Worm (Caenorhabditis elegans) whole organism, young adult: ENCODE results near the gene C03F11.2.

Experiments used
- pha-4 ChIP-seq: fragments of 150-350 bp; sonication (generic microtip); optimal IDR thresholded peaks from 2 replicates; lab custom pipeline; 2014; ENCODE audit warnings: missing biosample characterization, missing genetic modification reagents, missing genetic modification characterization
- snpc-4 ChIP-seq, 5 experiments: fragments of 150-350 bp in 1 of 5; sonication (generic microtip) in 4 of 5; optimal IDR thresholded peaks; 2 replicates each; lab custom pipeline; 2014 to 2018; ENCODE audit warnings: missing genetic modification characterization in 5 of 5, missing biosample characterization in 3 of 5, antibody characterized with exemption in 2 of 5, mild to moderate bottlenecking in 2 of 5, missing compliant biosample characterization in 2 of 5, missing genotype in 2 of 5, moderate library complexity in 2 of 5, missing genetic modification reagents in 1 of 5

DNA sequence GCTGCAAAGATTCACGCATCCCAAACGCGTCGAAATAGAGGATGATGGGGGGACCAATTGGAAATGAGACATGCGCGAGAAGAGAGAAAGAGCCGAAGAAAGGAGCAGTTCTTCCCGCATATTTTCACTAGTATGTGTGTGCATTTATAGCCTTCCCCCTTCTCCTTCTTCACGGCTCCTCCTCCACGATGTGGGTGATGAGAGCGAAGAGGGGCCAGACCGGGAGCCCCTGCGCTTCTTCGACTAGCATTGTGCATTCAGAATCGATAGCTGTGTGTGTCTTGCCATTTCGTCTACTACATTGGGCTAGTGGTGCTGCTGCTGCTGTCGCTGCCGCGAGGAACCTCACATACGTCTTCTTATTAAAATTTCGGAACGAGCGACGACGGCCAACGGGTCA lies 29.0 kb downstream of the C03F11.2 start, which contains the start of gene jkk-1:
- TF ChIP-seq pha-4 (tag; lab: Kevin White, UChicago) (no peak), snpc-4 (GFP tag; optimal IDR thresholded peaks at IDR 0.05; lab: Kevin White, UChicago) (no peak), snpc-4 (tag; optimal IDR thresholded peaks at IDR 0.05; lab: Kevin White, UChicago) (no peak)
